Worm (Caenorhabditis elegans) whole organism, young adult: Measurements from ENCODE around the gene R07E5.15.

Experiments
- B0019.2 ChIP-seq: fragments of 200-800 bp; sonication (Bioruptor generic); conservative IDR thresholded peaks from 2 replicates; pipeline ENCODE4 v1.3.6; 2022; ENCODE audit warnings: missing genetic modification reagents, missing genetic modification characterization, missing compliant biosample characterization
- B0261.1 ChIP-seq: sonication (generic microtip); optimal IDR thresholded peaks from 2 replicates; lab custom pipeline; 2016; ENCODE audit warnings: mild to moderate bottlenecking, missing genetic modification characterization, moderate library complexity, missing compliant biosample characterization
- C06A6.2 ChIP-seq: fragments of 200-800 bp; sonication (Bioruptor generic); conservative IDR thresholded peaks from 2 replicates; pipeline ENCODE4 v1.3.6; 2022; ENCODE audit warnings: missing genetic modification characterization, missing compliant biosample characterization
- C17E4.6 ChIP-seq: fragments of 200-800 bp; sonication (Bioruptor generic); IDR thresholded peaks from 2 replicates; pipeline ENCODE4 v1.3.6; 2022; ENCODE audit warnings: missing genetic modification reagents, missing genetic modification characterization, missing compliant biosample characterization
- F10E7.11 ChIP-seq: sonication (generic microtip); optimal IDR thresholded peaks from 2 replicates; lab custom pipeline; 2017; ENCODE audit warnings: mild to moderate bottlenecking, missing genetic modification characterization, moderate library complexity, missing compliant biosample characterization
- F33H1.4 ChIP-seq: fragments of 200-800 bp; sonication (Bioruptor generic); IDR thresholded peaks from 2 replicates; pipeline ENCODE4 v1.3.6; 2022; ENCODE audit warnings: missing genetic modification reagents, missing genetic modification characterization, missing compliant biosample characterization
- K11D2.4 ChIP-seq: fragments of 200-800 bp; sonication (Bioruptor generic); IDR thresholded peaks from 2 replicates; pipeline ENCODE4 v1.3.6; 2022; ENCODE audit warnings: missing genetic modification reagents, missing genetic modification characterization, missing compliant biosample characterization
- K12H6.12 ChIP-seq: fragments of 200-800 bp; sonication (Bioruptor generic); optimal IDR thresholded peaks from 2 replicates; lab custom pipeline; 2018; ENCODE audit warnings: mild to moderate bottlenecking, missing genetic modification characterization, missing compliant biosample characterization
- T07F8.4 ChIP-seq: sonication (generic microtip); optimal IDR thresholded peaks from 2 replicates; lab custom pipeline; 2016; ENCODE audit warnings: mild to moderate bottlenecking, missing genetic modification characterization, moderate library complexity, missing compliant biosample characterization
- Y53G8AR.9 ChIP-seq: fragments of 200-800 bp; sonication (Bioruptor generic); conservative IDR thresholded peaks from 2 replicates; pipeline ENCODE4 v1.3.6; 2022; ENCODE audit warnings: missing genetic modification reagents, missing genetic modification characterization, missing compliant biosample characterization
- Y56A3A.18 ChIP-seq: fragments of 200-800 bp; sonication (Bioruptor generic); IDR thresholded peaks from 2 replicates; pipeline ENCODE4 v1.3.6; 2022; ENCODE audit warnings: missing genetic modification reagents, missing genetic modification characterization, missing compliant biosample characterization
- ZK185.1 ChIP-seq: sonication (generic microtip); optimal IDR thresholded peaks from 2 replicates; lab custom pipeline; 2016; ENCODE audit warnings: mild to moderate bottlenecking, missing genetic modification characterization, missing compliant biosample characterization; ENCODE audit not compliant: poor library complexity, severe bottlenecking
- akir-1 ChIP-seq: fragments of 200-800 bp; sonication (Bioruptor generic); optimal IDR thresholded peaks from 2 replicates; lab custom pipeline; 2018; ENCODE audit warnings: mild to moderate bottlenecking, missing genetic modification characterization, moderate library complexity, missing compliant biosample characterization
- atf-7 ChIP-seq: sonication (generic microtip); optimal IDR thresholded peaks from 2 replicates; lab custom pipeline; 2017; ENCODE audit warnings: mild to moderate bottlenecking, missing genetic modification characterization, missing compliant biosample characterization
- ccch-3 ChIP-seq: fragments of 200-800 bp; sonication (Bioruptor generic); optimal IDR thresholded peaks from 2 replicates; lab custom pipeline; 2018; ENCODE audit warnings: mild to moderate bottlenecking, missing genetic modification characterization, missing compliant biosample characterization
- cebp-2 ChIP-seq: fragments of 200-800 bp; sonication (Bioruptor generic); IDR thresholded peaks from 2 replicates; pipeline ENCODE4 v1.3.6; 2022; ENCODE audit warnings: missing genetic modification characterization, missing compliant biosample characterization
- ceh-27 ChIP-seq: fragments of 200-800 bp; sonication (Bioruptor generic); optimal IDR thresholded peaks from 2 replicates; lab custom pipeline; 2018; ENCODE audit warnings: mild to moderate bottlenecking, missing genetic modification characterization, moderate library complexity, missing compliant biosample characterization
- ceh-91 ChIP-seq: fragments of 200-800 bp; sonication (Bioruptor generic); IDR thresholded peaks from 2 replicates; pipeline ENCODE4 v1.3.6; 2022; ENCODE audit warnings: missing genetic modification reagents, missing genetic modification characterization, missing compliant biosample characterization
- chd-7 ChIP-seq: sonication (generic microtip); optimal IDR thresholded peaks from 2 replicates; lab custom pipeline; 2016; ENCODE audit warnings: mild to moderate bottlenecking, missing genetic modification characterization, moderate library complexity, missing compliant biosample characterization
- die-1 ChIP-seq: sonication (generic microtip); optimal IDR thresholded peaks from 2 replicates; lab custom pipeline; 2016; ENCODE audit warnings: missing genotype, mild to moderate bottlenecking, missing genetic modification characterization, missing compliant biosample characterization
- dox-1 ChIP-seq: fragments of 200-800 bp; sonication (Bioruptor generic); IDR thresholded peaks from 2 replicates; pipeline ENCODE4 v1.3.6; 2022; ENCODE audit warnings: missing genetic modification reagents, missing genetic modification characterization, missing compliant biosample characterization
- egl-44 ChIP-seq: fragments of 200-800 bp; sonication (Bioruptor generic); IDR thresholded peaks from 2 replicates; pipeline ENCODE4 v1.3.6; 2022; ENCODE audit warnings: missing genetic modification reagents, missing genetic modification characterization, missing compliant biosample characterization
- egrh-3 ChIP-seq: fragments of 200-800 bp; sonication (Bioruptor generic); IDR thresholded peaks from 2 replicates; pipeline ENCODE4 v1.3.6; 2022; ENCODE audit warnings: missing genetic modification reagents, missing genetic modification characterization, missing compliant biosample characterization
- fkh-3 ChIP-seq: sonication (generic microtip); optimal IDR thresholded peaks from 2 replicates; lab custom pipeline; 2016; ENCODE audit warnings: mild to moderate bottlenecking, missing genetic modification characterization, missing compliant biosample characterization
- hmg-1.2 ChIP-seq: fragments of 200-800 bp; sonication (Bioruptor generic); IDR thresholded peaks from 2 replicates; pipeline ENCODE4 v1.3.6; 2022; ENCODE audit warnings: missing genetic modification reagents, missing genetic modification characterization, missing compliant biosample characterization
- hsf-1 ChIP-seq: fragments of 200-800 bp; sonication (Bioruptor generic); IDR thresholded peaks from 2 replicates; pipeline ENCODE4 v1.3.6; 2022; ENCODE audit warnings: missing genetic modification reagents, missing genetic modification characterization, missing compliant biosample characterization
- let-526 ChIP-seq: fragments of 200-800 bp; sonication (Bioruptor generic); IDR thresholded peaks from 2 replicates; pipeline ENCODE4 v1.3.6; 2022; ENCODE audit warnings: missing genetic modification reagents, missing genetic modification characterization, missing compliant biosample characterization
- lsl-1 ChIP-seq: fragments of 200-800 bp; sonication (Bioruptor generic); optimal IDR thresholded peaks from 2 replicates; lab custom pipeline; 2018; ENCODE audit warnings: mild to moderate bottlenecking, missing genetic modification characterization, moderate library complexity, missing compliant biosample characterization
- lsy-27 ChIP-seq: sonication (generic microtip); optimal IDR thresholded peaks from 2 replicates; lab custom pipeline; 2017; ENCODE audit warnings: missing genetic modification characterization, mild to moderate bottlenecking, missing compliant biosample characterization, antibody characterized with exemption, missing genotype, borderline replicate concordance; ENCODE audit not compliant: insufficient read depth
- madf-6 ChIP-seq: fragments of 200-800 bp; sonication (Bioruptor generic); IDR thresholded peaks from 2 replicates; pipeline ENCODE4 v1.3.6; 2022; ENCODE audit warnings: missing genetic modification reagents, missing genetic modification characterization, missing compliant biosample characterization
- mxl-1 ChIP-seq: sonication (generic microtip); optimal IDR thresholded peaks from 2 replicates; lab custom pipeline; 2016; ENCODE audit warnings: missing genetic modification characterization, missing compliant biosample characterization
- nfyb-1 ChIP-seq: fragments of 200-800 bp; sonication (Bioruptor generic); IDR thresholded peaks from 2 replicates; pipeline ENCODE4 v1.3.6; 2022; ENCODE audit warnings: missing genetic modification reagents, missing genetic modification characterization, missing compliant biosample characterization
- nhr-80 ChIP-seq: sonication (generic microtip); optimal IDR thresholded peaks from 2 replicates; lab custom pipeline; 2016; ENCODE audit warnings: missing genetic modification characterization, missing compliant biosample characterization
- nhr-90 ChIP-seq: sonication (generic microtip); optimal IDR thresholded peaks from 2 replicates; lab custom pipeline; 2016; ENCODE audit warnings: missing genotype, mild to moderate bottlenecking, missing genetic modification characterization, missing compliant biosample characterization
- pbrm-1 ChIP-seq: fragments of 200-800 bp; sonication (Bioruptor generic); IDR thresholded peaks from 2 replicates; pipeline ENCODE4 v1.3.6; 2022; ENCODE audit warnings: missing genetic modification reagents, missing genetic modification characterization, missing compliant biosample characterization
- rpc-1 ChIP-seq, 2 experiments: fragments of 150-350 bp in 1 of 2; sonication (generic microtip) in 1 of 2; optimal IDR thresholded peaks; 2 replicates each; lab custom pipeline; 2014 to 2018; ENCODE audit warnings: missing biosample characterization in 1 of 2, missing genetic modification characterization in 1 of 2, missing genetic modification reagents in 1 of 2, missing genotype in 1 of 2
- snpc-1.1 ChIP-seq: sonication (generic microtip); optimal IDR thresholded peaks from 2 replicates; lab custom pipeline; 2017; ENCODE audit warnings: missing genetic modification characterization, mild to moderate bottlenecking, missing compliant biosample characterization, antibody characterized with exemption, moderate library complexity, missing genotype, missing genetic modification reagents; ENCODE audit not compliant: insufficient read depth
- snpc-4 ChIP-seq, 5 experiments: fragments of 150-350 bp in 1 of 5; sonication (generic microtip) in 4 of 5; optimal IDR thresholded peaks; 2 replicates each; lab custom pipeline; 2014 to 2018; ENCODE audit warnings: missing genetic modification characterization in 5 of 5, missing biosample characterization in 3 of 5, antibody characterized with exemption in 2 of 5, mild to moderate bottlenecking in 2 of 5, missing compliant biosample characterization in 2 of 5, missing genotype in 2 of 5, moderate library complexity in 2 of 5, missing genetic modification reagents in 1 of 5
- tbp1 ChIP-seq: fragments of 200-800 bp; sonication (Bioruptor generic); optimal IDR thresholded peaks from 2 replicates; lab custom pipeline; 2018; ENCODE audit warnings: mild to moderate bottlenecking, missing genetic modification characterization, missing compliant biosample characterization
- ztf-18 ChIP-seq: sonication (generic microtip); optimal IDR thresholded peaks from 2 replicates; lab custom pipeline; 2016; ENCODE audit warnings: missing genotype, mild to moderate bottlenecking, missing genetic modification characterization, missing compliant biosample characterization
- ztf-26 ChIP-seq: sonication (generic microtip); optimal IDR thresholded peaks from 2 replicates; lab custom pipeline; 2017; ENCODE audit warnings: missing genetic modification characterization, missing compliant biosample characterization

The R07E5.15 gene

DNA sequence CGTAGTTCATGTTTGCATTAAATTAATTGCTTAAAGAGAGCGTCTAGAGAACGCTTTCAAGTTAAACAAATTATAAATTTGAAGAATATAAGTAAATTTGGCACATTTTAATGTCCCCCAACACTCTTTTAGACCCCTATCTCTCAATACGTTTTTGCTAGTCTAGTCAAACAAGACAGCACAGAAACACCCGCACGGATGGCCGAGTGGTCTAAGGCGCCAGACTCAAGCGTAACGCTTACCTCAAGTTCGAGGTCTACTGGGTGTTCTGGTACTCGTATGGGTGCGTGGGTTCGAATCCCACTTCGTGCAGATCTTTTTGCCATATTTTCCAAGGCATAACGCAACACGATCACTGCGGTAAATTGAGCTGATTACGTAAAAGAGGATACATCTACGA lies 38.9 kb upstream of the R07E5.15 start (continued):
- TF ChIP-seq let-526 (no peak), nhr-80 (tag; lab: Kevin White, UChicago) (peak; percentile 4), lsy-27 (no peak), F10E7.11 (tag; lab: Kevin White, UChicago) (no peak), rpc-1 (optimal IDR thresholded peaks at IDR 0.05; lab: Kevin White, UChicago) (peak; percentile 65), rpc-1 (tag; optimal IDR thresholded peaks at IDR 0.05; lab: Kevin White, UChicago) (peak; percentile 80), T07F8.4 (tag; lab: Kevin White, UChicago) (peak; percentile 8), mxl-1 (tag; lab: Kevin White, UChicago) (peak; percentile 45), ceh-27 (GFP tag; lab: Kevin White, UChicago) (no peak), snpc-4 (GFP tag; optimal IDR thresholded peaks at IDR 0.05; lab: Kevin White, UChicago) (no peak), snpc-4 (tag; optimal IDR thresholded peaks at IDR 0.05; lab: Kevin White, UChicago) (peak in 2 of 4 experiments; percentile 18 to 60)
- TF ChIP-seq, all 124 proteins: peak for 27

DNA sequence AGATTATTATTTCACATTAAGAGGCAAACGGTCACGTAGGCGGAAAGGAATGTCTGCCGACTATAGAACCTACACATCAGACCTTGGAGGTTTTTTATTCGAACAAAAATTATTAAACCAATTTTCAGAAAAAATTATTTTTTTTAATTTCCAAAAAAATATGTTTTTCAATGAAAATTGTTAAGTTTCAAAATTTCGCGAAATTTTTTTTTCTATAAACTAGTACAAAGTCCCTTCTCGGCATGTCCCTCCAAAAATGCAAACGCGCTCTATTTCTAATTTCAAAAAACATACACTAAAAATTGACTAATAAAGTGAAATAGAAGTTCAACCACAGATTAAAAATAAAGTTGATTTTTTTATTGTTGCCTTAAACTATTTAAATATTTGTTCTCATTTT lies 36.3 kb upstream of the R07E5.15 start, which contains the start of gene ckb-1:
TSS of gene ckb-1 (plus strand) at position 301 of the 400 bp plus-strand sequence.
- TF ChIP-seq ccch-3 (GFP tag; lab: Kevin White, UChicago) (no peak), chd-7 (no peak), C06A6.2 (no peak), nhr-80 (tag; lab: Kevin White, UChicago) (no peak), ceh-91 (GFP tag; lab: Robert Waterston, UW) (no peak), cebp-2 (GFP tag; lab: Robert Waterston, UW) (no peak), B0019.2 (GFP tag; lab: Robert Waterston, UW) (no peak), pbrm-1 (no peak), rpc-1 (optimal IDR thresholded peaks at IDR 0.05; lab: Kevin White, UChicago) (no peak), rpc-1 (tag; optimal IDR thresholded peaks at IDR 0.05; lab: Kevin White, UChicago) (no peak), akir-1 (GFP tag; lab: Kevin White, UChicago) (no peak), egrh-3 (no peak)

DNA sequence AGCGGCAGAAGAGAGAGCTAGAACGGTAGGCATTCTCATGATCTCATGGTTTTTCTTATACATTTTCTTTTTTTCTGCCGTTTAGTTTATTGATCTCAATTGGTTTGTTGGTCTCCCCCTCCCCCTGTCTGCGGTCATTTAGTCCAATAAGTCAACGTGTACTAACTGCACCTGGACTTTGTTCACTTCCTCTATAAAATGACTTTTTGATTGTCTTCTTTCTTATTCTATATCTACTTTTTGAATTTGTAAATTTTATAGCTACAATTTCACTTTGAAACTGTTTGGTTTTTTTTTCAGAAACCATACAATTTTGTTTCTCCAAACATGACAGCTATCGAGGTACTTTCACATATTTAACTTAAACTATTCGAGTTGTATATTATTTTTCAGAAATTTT lies 33.6 kb upstream of the R07E5.15 start, which contains the start of gene ckb-2:
TSS of gene ckb-2 (plus strand) at position 301 of the 400 bp plus-strand sequence.
- no peak for TF ChIP-seq snpc-1.1
- no peak for TF ChIP-seq die-1

DNA sequence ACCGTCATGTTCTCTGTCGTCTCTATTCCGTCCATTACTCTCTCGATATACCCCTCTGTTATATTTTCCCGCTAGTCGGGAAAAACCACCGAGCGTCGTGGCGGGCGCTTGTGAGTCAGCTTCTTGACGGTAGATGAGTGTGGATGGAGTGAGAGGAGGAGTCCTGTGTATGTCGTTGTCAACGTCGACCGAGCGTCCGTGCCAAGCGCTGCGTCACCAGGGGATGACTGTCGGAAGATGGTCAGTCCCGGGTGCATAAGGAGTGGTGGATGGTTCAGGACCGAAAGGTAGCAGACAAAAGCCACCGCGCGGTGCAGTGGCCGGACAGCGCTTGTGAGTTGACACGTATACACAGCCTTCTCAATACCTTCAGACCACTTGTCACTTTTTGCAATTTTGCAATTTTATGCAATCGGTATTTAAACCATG lies 31.8 kb upstream of the R07E5.15 start:
- peak; percentile 65 for TF ChIP-seq ztf-18 (tag; lab: Kevin White, UChicago)
- TF ChIP-seq chd-7 = peak; percentile 35
- peak; percentile 84 for TF ChIP-seq nfyb-1 (GFP tag; lab: Robert Waterston, UW)
- peak; percentile 71 for TF ChIP-seq B0261.1
- TF ChIP-seq K12H6.12 (tag; lab: Kevin White, UChicago) = peak; percentile 80
- 0 out of 2 replicates have a peak, but pooled peaks have one; percentile 73 for TF ChIP-seq Y53G8AR.9 (GFP tag; lab: Robert Waterston, UW)
- peak; percentile 55 for TF ChIP-seq fkh-3
- TF ChIP-seq madf-6 = peak; percentile 72; the same call in 1 of the 2 replicates
- peak; percentile 76 for TF ChIP-seq egl-44 (GFP tag; lab: Robert Waterston, UW)
- peak; percentile 45; the same call in 1 of the 2 replicates for TF ChIP-seq F33H1.4 (GFP tag; lab: Robert Waterston, UW)
- TF ChIP-seq lsl-1 (GFP tag; lab: Kevin White, UChicago) = peak; percentile 30
- peak; percentile 79 for TF ChIP-seq tbp1
- 0 out of 2 replicates have a peak, but pooled peaks have one; percentile 7 for TF ChIP-seq cebp-2 (GFP tag; lab: Robert Waterston, UW)
- peak; percentile 94 for TF ChIP-seq dox-1 (GFP tag; lab: Robert Waterston, UW)
- TF ChIP-seq C17E4.6 (GFP tag; lab: Robert Waterston, UW) = peak; percentile 67; the same call in 1 of the 2 replicates
- peak; percentile 62; the same call in 1 of the 2 replicates for TF ChIP-seq Y56A3A.18 (GFP tag; lab: Robert Waterston, UW)
- TF ChIP-seq ZK185.1 (tag; lab: Kevin White, UChicago) = peak; percentile 77
- TF ChIP-seq ztf-26 (tag; lab: Kevin White, UChicago) = peak; percentile 56
- TF ChIP-seq nhr-80 (tag; lab: Kevin White, UChicago) = peak; percentile 60
- TF ChIP-seq die-1 = peak; percentile 39
- peak; percentile 49; the same call in 1 of the 2 replicates for TF ChIP-seq K11D2.4
- TF ChIP-seq hsf-1 (GFP tag; lab: Robert Waterston, UW) = 0 out of 2 replicates have a peak, but pooled peaks have one; percentile 59
- TF ChIP-seq atf-7 (tag; lab: Kevin White, UChicago) = peak; percentile 24
- peak; percentile 78 for TF ChIP-seq egrh-3
- TF ChIP-seq nhr-90 (tag; lab: Kevin White, UChicago) = peak; percentile 40
- TF ChIP-seq hmg-1.2 (GFP tag; lab: Robert Waterston, UW) = peak; percentile 85
